Fruit fly (Drosophila melanogaster): ENCODE measurements around the gene CG31142.

Gene CG31142

dm6 chr3R:23927429-23927828 lies 1.6 kb upstream of the CG31142 start, which contains the start of gene CG13601 (continued):
- TF ChIP-seq CG2875 (GFP tag; optimal IDR thresholded peaks at IDR 0.05) (no peak), Sry-β (GFP tag; optimal IDR thresholded peaks at IDR 0.05) (no peak), Optix (GFP tag; IDR thresholded peaks at IDR 0.05) (no peak), CG3847 (GFP tag; IDR thresholded peaks at IDR 0.05) (peak; percentile 23; the same call in 1 of the 2 replicates), phol (tag; optimal IDR thresholded peaks at IDR 0.05) (peak; percentile 27), Lim3 (GFP tag; IDR thresholded peaks at IDR 0.05) (no peak), stwl (tag; optimal IDR thresholded peaks at IDR 0.05) (peak; percentile 30), Atf-2 (GFP tag; optimal IDR thresholded peaks at IDR 0.05) (no peak), Max (GFP tag; optimal IDR thresholded peaks at IDR 0.05) (peak; percentile 31), CG13287 (GFP tag; IDR thresholded peaks at IDR 0.05; ENCODE audit: partially characterized antibody) (peak; percentile 90), kay (GFP tag; optimal IDR thresholded peaks at IDR 0.05) (no peak), eve (GFP tag; optimal IDR thresholded peaks at IDR 0.05) (no peak), D (optimal IDR thresholded peaks at IDR 0.05) (no peak), D (GFP tag; optimal IDR thresholded peaks at IDR 0.05) (no peak), seq (GFP tag; IDR thresholded peaks at IDR 0.05) (no peak), CG31441 (GFP tag; IDR thresholded peaks at IDR 0.05) (0 out of 2 replicates have a peak, but pooled peaks have one; percentile 11), CG17361 (GFP tag; IDR thresholded peaks at IDR 0.05) (no peak), so (GFP tag; IDR thresholded peaks at IDR 0.05) (no peak), lilli (GFP tag; optimal IDR thresholded peaks at IDR 0.05) (peak; percentile 45), hb (GFP tag; IDR thresholded peaks at IDR 0.05; ENCODE audit: partially characterized antibody) (peak; percentile 79), odd (GFP tag; optimal IDR thresholded peaks at IDR 0.05) (no peak), MBD-R2 (GFP tag; IDR thresholded peaks at IDR 0.05) (peak; percentile 80), Awh (GFP tag; IDR thresholded peaks at IDR 0.05) (no peak), lov (optimal IDR thresholded peaks at IDR 0.05) (no peak), lov (GFP tag; IDR thresholded peaks at IDR 0.05) (no peak), Doc2 (GFP tag; IDR thresholded peaks at IDR 0.05) (no peak), CG6654 (GFP tag; optimal IDR thresholded peaks at IDR 0.05) (no peak), Ets97D (GFP tag; optimal IDR thresholded peaks at IDR 0.05) (peak; percentile 24), Blimp-1 (GFP tag; optimal IDR thresholded peaks at IDR 0.05) (no peak), CG32532 (GFP tag; IDR thresholded peaks at IDR 0.05) (peak; percentile 41), HHEX (GFP tag; optimal IDR thresholded peaks at IDR 0.05) (no peak), Stat92E (GFP tag; optimal IDR thresholded peaks at IDR 0.05) (no peak), CG15514 (GFP tag; optimal IDR thresholded peaks at IDR 0.05) (peak; percentile 64), Mad (GFP tag; optimal IDR thresholded peaks at IDR 0.05) (no peak), Usf (GFP tag; optimal IDR thresholded peaks at IDR 0.05) (no peak), Myb (GFP tag; optimal IDR thresholded peaks at IDR 0.05) (peak; percentile 87), CG10654 (GFP tag; optimal IDR thresholded peaks at IDR 0.05) (no peak), hbn (GFP tag; IDR thresholded peaks at IDR 0.05; ENCODE audit: partially characterized antibody) (peak; percentile 82), croc (GFP tag; conservative IDR thresholded peaks at IDR 0.05) (no peak), B-H1 (GFP tag; IDR thresholded peaks at IDR 0.05) (no peak), HmgZ (tag; optimal IDR thresholded peaks at IDR 0.05) (peak; percentile 9), esg (GFP tag; conservative IDR thresholded peaks at IDR 0.05) (no peak), CG1832 (GFP tag; optimal IDR thresholded peaks at IDR 0.05) (no peak), CG3281 (GFP tag; optimal IDR thresholded peaks at IDR 0.05) (no peak), CG14014 (GFP tag; IDR thresholded peaks at IDR 0.05) (peak; percentile 37; the same call in 1 of the 2 replicates), tap (tag; optimal IDR thresholded peaks at IDR 0.05) (no peak), ind (GFP tag; optimal IDR thresholded peaks at IDR 0.05) (peak; percentile 9), Rfx (GFP tag; IDR thresholded peaks at IDR 0.05) (peak; percentile 75), CG6683 (GFP tag; optimal IDR thresholded peaks at IDR 0.05) (no peak), ftz-f1 (GFP tag; optimal IDR thresholded peaks at IDR 0.05) (no peak), Hand (GFP tag; optimal IDR thresholded peaks at IDR 0.05) (no peak), hth (optimal IDR thresholded peaks at IDR 0.05) (no peak)

Data from whole organism, embryonic.